Worm (Caenorhabditis elegans): ENCODE data around the gene grl-23.
A peak's percentile ranks its signal among the peaks of the same experiment; 100 is the strongest.

grl-23 gene

ce11 chrV:12567850-12568249 lies 8.8 kb downstream of the grl-23 start, which contains the start of gene E02A10.4:
Gene E02A10.4 (minus strand): TSS chrV:12567950.
- TF ChIP-seq aly-2 (tag; optimal IDR thresholded peaks at IDR 0.05) (no peak), unc-39 (tag; optimal IDR thresholded peaks at IDR 0.05) (no peak), fos-1 (tag; optimal IDR thresholded peaks at IDR 0.05) (no peak), nhr-23 (tag; optimal IDR thresholded peaks at IDR 0.05) (no peak), R02D3.7 (tag; optimal IDR thresholded peaks at IDR 0.05) (no peak), lsy-2 (tag; optimal IDR thresholded peaks at IDR 0.05) (no peak), unc-62 (GFP tag; optimal IDR thresholded peaks at IDR 0.05) (no peak), ztf-4 (tag; optimal IDR thresholded peaks at IDR 0.05) (no peak), zag-1 (tag; optimal IDR thresholded peaks at IDR 0.05) (no peak), ceh-82 (tag; optimal IDR thresholded peaks at IDR 0.05) (no peak), blmp-1 (tag; optimal IDR thresholded peaks at IDR 0.05; ENCODE audit: insufficient read depth) (no peak), lin-13 (GFP tag; optimal IDR thresholded peaks at IDR 0.05) (no peak), elt-3 (tag; optimal IDR thresholded peaks at IDR 0.05) (no peak), F13H6.1 (tag; optimal IDR thresholded peaks at IDR 0.05) (no peak), nhr-25 (tag; optimal IDR thresholded peaks at IDR 0.05) (no peak)

DNA sequence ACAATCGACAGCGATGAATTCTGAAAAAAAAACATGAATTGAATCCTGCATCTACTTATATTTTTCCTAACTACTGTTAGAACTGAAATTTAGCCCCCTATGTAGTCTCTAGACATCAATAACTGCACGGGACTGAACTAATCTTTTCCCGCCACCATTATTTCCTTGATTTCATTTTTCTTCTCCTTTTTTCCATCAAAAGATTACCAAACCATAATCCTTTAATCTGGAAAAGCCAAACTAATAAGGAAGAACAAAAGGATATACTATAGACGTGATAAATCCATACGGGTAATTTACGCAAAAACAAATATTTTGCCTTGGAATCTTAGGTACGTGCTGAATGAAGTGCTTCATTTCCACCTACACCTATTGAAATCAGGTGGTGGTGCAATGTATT lies 9.4 kb downstream of the grl-23 start:
- TF ChIP-seq mab-5 (tag; optimal IDR thresholded peaks at IDR 0.05) (no peak), lin-13 (GFP tag; optimal IDR thresholded peaks at IDR 0.05) (no peak), snpc-4 (tag; optimal IDR thresholded peaks at IDR 0.05) (no peak), dmd-4 (tag; optimal IDR thresholded peaks at IDR 0.05) (no peak), ama-1 (optimal IDR thresholded peaks at IDR 0.05) (no peak), lin-11 (tag; optimal IDR thresholded peaks at IDR 0.05) (no peak), lin-39 (tag; optimal IDR thresholded peaks at IDR 0.05) (no peak), nhr-10 (tag; optimal IDR thresholded peaks at IDR 0.05) (no peak), nhr-12 (tag; optimal IDR thresholded peaks at IDR 0.05) (no peak), ztf-11 (tag; optimal IDR thresholded peaks at IDR 0.05) (no peak), R02D3.7 (tag; optimal IDR thresholded peaks at IDR 0.05) (no peak), Y55F3AM.14 (GFP tag; optimal IDR thresholded peaks at IDR 0.05) (no peak), unc-62 (GFP tag; optimal IDR thresholded peaks at IDR 0.05) (no peak), egl-27 (tag; optimal IDR thresholded peaks at IDR 0.05) (no peak), sem-4 (tag; optimal IDR thresholded peaks at IDR 0.05) (no peak), mdl-1 (tag; optimal IDR thresholded peaks at IDR 0.05) (no peak)

DNA sequence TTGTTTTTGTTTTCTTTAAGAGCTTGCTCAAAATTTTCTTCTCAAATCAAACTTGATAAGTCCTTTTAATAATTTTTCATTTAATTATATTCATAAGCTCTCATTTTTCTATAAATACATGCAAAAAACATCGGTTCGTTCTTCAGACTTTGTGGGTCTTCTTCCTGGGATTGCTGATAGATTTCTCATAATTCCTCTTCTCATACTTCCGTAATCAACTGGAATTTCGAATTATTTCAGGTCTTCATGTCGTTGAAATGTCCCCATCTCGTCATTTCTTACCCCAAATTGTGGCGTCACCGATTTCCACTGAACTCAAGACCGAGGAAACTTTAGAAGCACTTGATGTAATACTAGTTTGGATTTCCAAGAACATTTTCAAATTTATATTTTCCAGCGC lies 11.8 kb downstream of the grl-23 start:
- peak; percentile 9 for TF ChIP-seq sma-9 (GFP tag; optimal IDR thresholded peaks at IDR 0.05)
- TF ChIP-seq sma-9 (tag; optimal IDR thresholded peaks at IDR 0.05), result no peak
- no peak for TF ChIP-seq nhr-237 (tag; optimal IDR thresholded peaks at IDR 0.05)

DNA sequence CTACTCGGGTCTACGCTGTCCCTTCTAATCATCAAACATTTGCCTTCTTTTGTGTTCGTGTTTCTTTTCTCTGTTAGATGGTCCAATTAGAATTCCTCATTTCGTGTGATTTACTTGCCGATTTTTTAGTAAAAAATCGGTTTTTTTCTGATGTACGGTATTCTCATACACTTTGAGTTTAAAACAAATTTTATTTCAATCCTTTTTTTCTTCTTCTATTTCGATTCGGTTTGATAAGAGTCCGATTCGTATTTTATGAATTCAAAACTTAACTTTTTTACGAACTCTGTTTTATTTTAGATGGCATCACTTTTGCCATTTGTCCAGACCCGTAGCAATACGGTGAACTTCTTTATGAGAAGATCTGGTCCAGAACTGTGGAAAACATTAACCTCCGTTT lies 13.5 kb downstream of the grl-23 start, which contains the start of gene mrps-5:
mrps-5 (plus strand) TSS at position 301 of the 400 bp plus-strand sequence.
- TF ChIP-seq ceh-16 (tag; optimal IDR thresholded peaks at IDR 0.05) (no peak), fos-1 (tag; optimal IDR thresholded peaks at IDR 0.05) (no peak), nhr-21 (tag; optimal IDR thresholded peaks at IDR 0.05) (no peak), mbf-1 (tag; optimal IDR thresholded peaks at IDR 0.05) (no peak), elt-3 (tag; optimal IDR thresholded peaks at IDR 0.05) (no peak), zag-1 (tag; optimal IDR thresholded peaks at IDR 0.05) (no peak), nhr-25 (tag; optimal IDR thresholded peaks at IDR 0.05) (no peak)

DNA sequence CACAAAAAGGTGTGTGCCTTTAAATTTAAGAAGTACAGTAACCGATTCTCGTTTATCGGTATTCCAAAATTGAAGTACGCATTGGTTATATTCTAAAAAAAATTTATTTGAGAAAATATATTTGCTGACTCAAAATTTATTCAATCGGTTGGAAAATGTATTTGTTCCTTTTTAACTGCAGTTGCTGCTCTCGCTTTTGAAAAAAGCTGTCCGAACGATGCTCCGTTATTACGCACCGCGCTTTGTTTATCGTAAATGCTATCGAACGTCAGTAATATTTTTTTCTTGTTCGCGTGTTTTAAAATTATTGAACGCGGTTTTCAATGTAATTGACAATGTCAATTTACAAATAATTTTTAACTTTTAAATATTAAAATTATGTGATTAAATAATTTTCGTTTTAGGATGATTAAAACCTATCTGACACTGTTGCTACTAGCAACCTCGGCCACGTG lies 16.3 kb downstream of the grl-23 start, which contains the start of gene sel-1:
sel-1 (plus strand) TSS at position 405 of the 455 bp plus-strand sequence.
- TF ChIP-seq zag-1 (tag; optimal IDR thresholded peaks at IDR 0.05) (no peak), blmp-1 (tag; optimal IDR thresholded peaks at IDR 0.05; ENCODE audit: insufficient read depth) (no peak), lsy-2 (tag; optimal IDR thresholded peaks at IDR 0.05) (peak; percentile 1 to 19), C34F6.9 (tag; optimal IDR thresholded peaks at IDR 0.05) (peak; percentile 48), unc-55 (GFP tag; optimal IDR thresholded peaks at IDR 0.05) (peak; percentile 31)
